Worm (Caenorhabditis elegans): Measurements from ENCODE around the gene K02F3.12.

Gene K02F3.12

DNA sequence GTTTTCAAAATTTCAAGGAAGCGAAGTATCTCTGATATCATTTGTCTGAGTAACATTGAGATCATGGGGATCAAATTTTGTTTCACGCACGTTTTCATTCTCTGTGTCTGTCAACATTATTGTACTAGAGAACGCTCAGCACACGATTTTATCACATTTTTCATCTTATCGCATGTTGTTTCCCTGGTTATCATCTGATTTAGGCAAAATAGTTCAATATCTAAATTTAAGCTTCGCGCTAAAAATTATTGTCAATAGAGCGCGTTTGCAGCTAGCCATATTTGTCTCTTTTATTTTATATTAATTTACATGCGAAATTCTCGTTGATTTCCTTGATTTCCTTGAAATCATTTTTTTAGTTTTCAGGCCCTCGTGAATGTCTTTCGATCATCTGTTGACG is 10.9 kb upstream of the K02F3.12 start, which contains the start of gene K02F3.2 (continued):
- TF ChIP-seq sox-4 (tag; optimal IDR thresholded peaks at IDR 0.05) (peak; percentile 35), nhr-90 (tag; optimal IDR thresholded peaks at IDR 0.05; ENCODE audit: poor library complexity) (peak; percentile 73), lin-15B (tag; optimal IDR thresholded peaks at IDR 0.05) (peak; percentile 21), pax-3 (tag; optimal IDR thresholded peaks at IDR 0.05) (no peak), lir-3 (tag; optimal IDR thresholded peaks at IDR 0.05; ENCODE audit: poor library complexity) (peak; percentile 47), rnt-1 (tag; optimal IDR thresholded peaks at IDR 0.05) (no peak), fkh-4 (tag; optimal IDR thresholded peaks at IDR 0.05; ENCODE audit: borderline replicate concordance) (no peak), zip-4 (GFP tag; optimal IDR thresholded peaks at IDR 0.05) (no peak), nhr-71 (tag; optimal IDR thresholded peaks at IDR 0.05) (peak; percentile 70), lin-39 (tag; optimal IDR thresholded peaks at IDR 0.05) (no peak), ets-5 (GFP tag; IDR thresholded peaks at IDR 0.05) (no peak), isw-1 (GFP tag; IDR thresholded peaks at IDR 0.05) (0 out of 2 replicates have a peak, but pooled peaks have one; percentile 5), ceh-63 (GFP tag; optimal IDR thresholded peaks at IDR 0.05) (no peak), ces-1 (GFP tag; optimal IDR thresholded peaks at IDR 0.05) (no peak)

DNA sequence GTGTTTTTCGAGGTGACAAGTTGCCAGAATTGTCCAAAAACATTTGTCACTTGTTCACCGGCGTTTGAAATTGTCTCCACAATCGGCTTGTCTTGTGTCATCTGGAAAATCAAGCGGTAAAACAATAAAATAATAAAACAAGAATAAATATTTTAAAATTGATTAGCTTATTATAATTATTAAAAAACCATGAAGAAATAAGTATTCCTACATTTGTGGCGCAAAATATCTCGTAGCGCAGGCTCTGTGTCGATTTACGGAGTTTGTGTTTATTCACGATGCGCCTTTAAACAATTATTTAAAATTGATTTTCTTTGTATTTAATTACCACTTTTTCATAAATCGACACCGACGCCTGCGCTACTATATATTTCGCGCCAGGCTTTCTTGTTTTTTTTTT is 4.1 kb upstream of the K02F3.12 start, which contains the start of gene moma-1:
Gene moma-1 (minus strand): TSS at position 101 of the 400 bp plus-strand sequence.
- TF ChIP-seq nhr-90 (tag; optimal IDR thresholded peaks at IDR 0.05; ENCODE audit: poor library complexity) = peak; percentile 18
- peak; percentile 44 for TF ChIP-seq nhr-85 (tag)
- TF ChIP-seq nhr-47 (tag; optimal IDR thresholded peaks at IDR 0.05) = no peak

DNA sequence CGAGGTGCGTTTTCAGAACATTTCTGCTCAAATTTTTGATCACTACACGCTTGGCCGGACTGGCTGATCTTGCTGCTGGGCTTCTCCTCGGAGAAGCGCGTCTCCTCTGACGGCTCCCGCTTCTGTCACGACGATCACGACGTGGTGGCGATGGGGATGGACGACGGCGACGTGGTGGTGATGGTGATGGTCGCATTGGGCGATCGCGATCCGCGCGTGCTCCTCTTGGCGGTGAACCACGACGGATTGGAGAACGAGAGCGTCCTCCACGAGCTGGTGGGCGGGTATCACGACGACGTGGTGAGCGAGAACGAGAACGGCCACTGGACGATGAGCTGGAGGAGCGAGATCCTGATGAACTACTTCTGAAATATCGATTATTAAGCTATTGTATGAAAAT is 2.9 kb upstream of the K02F3.12 start:
- TF ChIP-seq skn-1 (tag; optimal IDR thresholded peaks at IDR 0.05) (no peak), elt-2 (tag; optimal IDR thresholded peaks at IDR 0.05) (no peak), ztf-11 (tag; optimal IDR thresholded peaks at IDR 0.05) (no peak), unc-130 (tag; optimal IDR thresholded peaks at IDR 0.05) (no peak), hlh-4 (tag; optimal IDR thresholded peaks at IDR 0.05) (no peak), lin-13 (GFP tag; optimal IDR thresholded peaks at IDR 0.05) (no peak), ets-5 (GFP tag; IDR thresholded peaks at IDR 0.05) (no peak), unc-86 (tag; optimal IDR thresholded peaks at IDR 0.05) (no peak), mef-2 (tag; optimal IDR thresholded peaks at IDR 0.05) (no peak), vab-15 (tag; optimal IDR thresholded peaks at IDR 0.05) (no peak), dpl-1 (GFP tag; optimal IDR thresholded peaks at IDR 0.05) (no peak), unc-62 (GFP tag; optimal IDR thresholded peaks at IDR 0.05) (no peak), nhr-19 (GFP tag; conservative IDR thresholded peaks at IDR 0.05) (no peak), fkh-10 (GFP tag; optimal IDR thresholded peaks at IDR 0.05) (no peak), elt-3 (tag; optimal IDR thresholded peaks at IDR 0.05) (no peak), efl-1 (optimal IDR thresholded peaks at IDR 0.05) (no peak), efl-1 (GFP tag; optimal IDR thresholded peaks at IDR 0.05 in 1 of 2) (no peak), nhr-237 (tag; optimal IDR thresholded peaks at IDR 0.05) (no peak)

DNA sequence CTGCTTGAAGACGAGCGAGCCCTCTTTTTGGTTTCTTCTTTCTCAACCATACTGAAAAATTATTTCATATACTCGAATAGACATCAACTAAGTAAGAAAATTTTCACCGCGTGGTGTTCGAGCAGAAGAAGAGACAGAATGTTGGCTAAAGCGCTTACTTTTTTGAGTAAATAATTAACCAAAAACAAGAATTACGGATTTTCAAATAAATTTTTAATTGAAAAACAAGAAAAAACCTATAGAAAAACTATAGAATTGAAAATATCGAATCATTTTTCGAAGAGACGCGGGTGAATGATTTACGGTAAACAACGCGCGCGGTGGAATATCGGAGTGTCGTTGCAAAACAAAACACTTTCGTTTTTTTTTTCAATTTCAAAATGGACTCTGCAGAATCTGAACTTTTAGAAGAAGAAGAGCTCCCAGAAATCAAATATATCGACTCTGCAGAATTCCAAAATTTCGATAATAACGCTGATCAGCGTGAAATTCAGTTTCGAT is 2.5 kb upstream of the K02F3.12 start, which contains the start of the genes rnp-5 and tag-51:
Gene rnp-5 (minus strand): TSS at position 51 of the 501 bp plus-strand sequence.
Gene tag-51 (plus strand): TSS at position 363 of the 501 bp plus-strand sequence.
- TF ChIP-seq swsn-7 (tag; optimal IDR thresholded peaks at IDR 0.05) (no peak), blmp-1 (tag; optimal IDR thresholded peaks at IDR 0.05) (peak; percentile 90), dpl-1 (GFP tag; optimal IDR thresholded peaks at IDR 0.05) (peak in 1 of 3 experiments; percentile 48), lsy-2 (tag; optimal IDR thresholded peaks at IDR 0.05) (peak; percentile 19 to 49), snu-23 (GFP tag; optimal IDR thresholded peaks at IDR 0.05) (peak; percentile 18), efl-1 (optimal IDR thresholded peaks at IDR 0.05) (peak; percentile 16 to 32), efl-1 (GFP tag; optimal IDR thresholded peaks at IDR 0.05 in 1 of 2) (peak in 1 of 2 experiments; percentile 31), tlp-1 (tag; optimal IDR thresholded peaks at IDR 0.05) (no peak), dsc-1 (tag; optimal IDR thresholded peaks at IDR 0.05) (no peak), F16B12.6 (tag; optimal IDR thresholded peaks at IDR 0.05) (no peak), lin-35 (GFP tag; optimal IDR thresholded peaks at IDR 0.05) (peak; percentile 36 to 56)
